Worm (Caenorhabditis elegans): ENCODE data around the gene lec-10.

Gene lec-10

DNA sequence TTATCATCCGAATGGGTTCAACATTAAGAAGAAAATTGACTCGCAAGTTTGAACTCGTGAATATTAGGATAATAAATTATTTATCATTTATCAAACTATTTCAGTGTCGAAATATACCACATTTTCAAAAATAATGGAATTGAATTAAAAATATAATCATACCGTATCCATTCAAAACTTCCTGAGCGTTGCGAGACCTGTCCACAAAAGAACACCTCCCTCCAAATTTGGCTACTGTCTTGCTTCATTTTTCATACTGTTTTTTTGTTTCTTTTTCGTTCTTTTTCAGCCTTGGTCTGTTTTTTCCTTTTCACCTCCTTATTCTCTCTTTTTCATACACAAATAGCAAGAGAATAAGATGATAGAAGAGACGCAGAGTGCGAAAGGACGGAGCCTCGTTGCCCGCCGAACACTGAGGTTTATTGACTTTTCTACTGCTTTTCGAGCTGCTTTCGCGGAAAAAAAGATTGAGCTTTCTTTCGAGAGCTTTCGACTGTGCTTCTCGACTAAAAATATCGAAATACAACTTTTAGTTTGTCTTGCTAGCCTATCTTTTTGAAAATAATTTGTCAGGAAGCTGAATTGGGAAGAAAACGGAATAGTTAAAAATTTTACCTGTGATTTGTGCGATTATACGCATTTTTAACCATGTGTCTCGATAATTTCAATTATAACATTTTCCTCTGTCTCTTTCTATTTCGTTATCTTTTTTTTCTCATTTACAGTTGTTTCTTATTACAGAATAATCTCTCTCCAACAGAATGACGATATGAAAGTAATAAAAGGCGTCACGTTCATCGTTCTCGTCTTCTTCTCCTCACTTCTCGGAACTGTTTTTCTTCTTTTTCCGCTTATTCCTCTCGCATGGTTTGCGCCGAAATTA is 38.5 kb downstream of the lec-10 start, which contains the start of gene acl-8:
Gene acl-8, plus strand, starts transcription at position 742 of the 883 bp plus-strand sequence.
- no peak for TF ChIP-seq daf-16 (GFP tag; optimal IDR thresholded peaks at IDR 0.05)
- TF ChIP-seq daf-16 (tag; optimal IDR thresholded peaks at IDR 0.05) = peak; percentile 61
- TF ChIP-seq madf-9 (GFP tag; conservative IDR thresholded peaks at IDR 0.05) = no peak
- no peak for TF ChIP-seq hlh-30 (tag; optimal IDR thresholded peaks at IDR 0.05; ENCODE audit: insufficient read depth)
- no peak for TF ChIP-seq snpc-1.2 (GFP tag; IDR thresholded peaks at IDR 0.05)
- no peak for TF ChIP-seq ztf-11 (tag; optimal IDR thresholded peaks at IDR 0.05)
- TF ChIP-seq nhr-77 (tag; optimal IDR thresholded peaks at IDR 0.05) = no peak
- no peak for TF ChIP-seq cey-2 (tag; optimal IDR thresholded peaks at IDR 0.05; ENCODE audit: borderline replicate concordance, insufficient read depth)
- no peak for TF ChIP-seq hif-1 (tag; optimal IDR thresholded peaks at IDR 0.05)
- TF ChIP-seq lin-13 (GFP tag; optimal IDR thresholded peaks at IDR 0.05) = no peak
- peak; percentile 84 for TF ChIP-seq pqm-1 (tag; optimal IDR thresholded peaks at IDR 0.05)
- TF ChIP-seq vab-7 (GFP tag; IDR thresholded peaks at IDR 0.05) = no peak
- peak; percentile 73 for TF ChIP-seq nhr-28 (tag; optimal IDR thresholded peaks at IDR 0.05)
- TF ChIP-seq zfp-2 (tag; optimal IDR thresholded peaks at IDR 0.05) = no peak
- no peak for TF ChIP-seq fkh-10 (GFP tag; optimal IDR thresholded peaks at IDR 0.05)
- TF ChIP-seq nhr-76 (tag; optimal IDR thresholded peaks at IDR 0.05) = no peak
- TF ChIP-seq mxl-3 (GFP tag; optimal IDR thresholded peaks at IDR 0.05) = peak; percentile 51
- peak; percentile 69 for TF ChIP-seq dmd-6 (GFP tag; IDR thresholded peaks at IDR 0.05)
- no peak for TF ChIP-seq nhr-42 (GFP tag; IDR thresholded peaks at IDR 0.05)
- TF ChIP-seq set-16 (GFP tag; IDR thresholded peaks at IDR 0.05) = no peak
- TF ChIP-seq F10B5.3 (tag; optimal IDR thresholded peaks at IDR 0.05) = no peak
- 0 out of 2 replicates have a peak, but pooled peaks have one; percentile 51 for TF ChIP-seq php-3 (GFP tag; IDR thresholded peaks at IDR 0.05)
- TF ChIP-seq hlh-11 (tag; optimal IDR thresholded peaks at IDR 0.05) = peak; percentile 59
- peak; percentile 23 for TF ChIP-seq aha-1 (tag)
- no peak for TF ChIP-seq rbr-2 (tag; optimal IDR thresholded peaks at IDR 0.05)
- TF ChIP-seq ceh-62 (tag; optimal IDR thresholded peaks at IDR 0.05) = no peak
- no peak for TF ChIP-seq ceh-20 (GFP tag; IDR thresholded peaks at IDR 0.05)
- TF ChIP-seq dve-1 (tag; optimal IDR thresholded peaks at IDR 0.05; ENCODE audit: insufficient read depth) = peak; percentile 34
- TF ChIP-seq nhr-111 (GFP tag; optimal IDR thresholded peaks at IDR 0.05) = no peak
- peak in 1 of 2 experiments; percentile 84 for TF ChIP-seq unc-62 (GFP tag; optimal IDR thresholded peaks at IDR 0.05 in 1 of 2)
- no peak for TF ChIP-seq unc-62 (tag; optimal IDR thresholded peaks at IDR 0.05)
- no peak for TF ChIP-seq saeg-2 (GFP tag; IDR thresholded peaks at IDR 0.05)
- no peak for TF ChIP-seq pha-4 (GFP tag; IDR thresholded peaks at IDR 0.05)
- peak; percentile 19 for TF ChIP-seq pha-4 (tag; optimal IDR thresholded peaks at IDR 0.05)
- TF ChIP-seq T20F7.1 (GFP tag; optimal IDR thresholded peaks at IDR 0.05) = peak; percentile 37
- TF ChIP-seq spr-1 (tag; optimal IDR thresholded peaks at IDR 0.05) = no peak
- 0 out of 2 replicates have a peak, but pooled peaks have one; percentile 16 for TF ChIP-seq Y48G9A.11 (GFP tag; IDR thresholded peaks at IDR 0.05)
- TF ChIP-seq tag-97 (GFP tag; IDR thresholded peaks at IDR 0.05) = no peak
- TF ChIP-seq Y75B8A.6 (GFP tag; IDR thresholded peaks at IDR 0.05) = no peak
- no peak for TF ChIP-seq ceh-28 (tag; optimal IDR thresholded peaks at IDR 0.05)

ce11 chrV:6448356-6448755 is 40.6 kb downstream of the lec-10 start, which contains the start of gene fbxa-196:
fbxa-196 (plus strand) TSS chrV:6448656.
- TF ChIP-seq nhr-42 (GFP tag; IDR thresholded peaks at IDR 0.05) (no peak), mdl-1 (tag; optimal IDR thresholded peaks at IDR 0.05) (no peak)

All from whole organism, L4 larva.